Fruit fly (Drosophila melanogaster) whole organism, adult: ENCODE data around the gene Mnr.

ENCODE experiments used
- CG11617 ChIP-seq: fragments of 200-800 bp; sonication (Bioruptor generic); optimal IDR thresholded peaks from 2 replicates; lab custom pipeline; 2017; ENCODE audit warnings: mild to moderate bottlenecking, missing biosample characterization, missing genetic modification reagents, missing genetic modification characterization
- CG12768 ChIP-seq: fragments of 200-800 bp; sonication (Bioruptor generic); optimal IDR thresholded peaks from 2 replicates; lab custom pipeline; 2017; ENCODE audit warnings: missing biosample characterization, missing genetic modification characterization, mild to moderate bottlenecking, moderate library complexity, missing genetic modification reagents
- CG14711 ChIP-seq: fragments of 200-800 bp; sonication (Bioruptor generic); optimal IDR thresholded peaks from 2 replicates; lab custom pipeline; 2018; ENCODE audit warnings: missing biosample characterization, mild to moderate bottlenecking, missing genetic modification characterization, moderate library complexity
- CG1620 ChIP-seq: fragments of 200-800 bp; sonication (Bioruptor generic); optimal IDR thresholded peaks from 2 replicates; lab custom pipeline; 2016; ENCODE audit warnings: missing biosample characterization, missing genetic modification characterization
- CG33017 ChIP-seq: fragments of 200-800 bp; sonication (Bioruptor generic); optimal IDR thresholded peaks from 2 replicates; lab custom pipeline; 2018; ENCODE audit warnings: missing biosample characterization, mild to moderate bottlenecking, missing genetic modification characterization, moderate library complexity
- CG5204 ChIP-seq: fragments of 200-800 bp; sonication (Bioruptor generic); optimal IDR thresholded peaks from 2 replicates; lab custom pipeline; 2016; ENCODE audit warnings: missing biosample characterization, missing genetic modification characterization
- CG7045 ChIP-seq: fragments of 200-800 bp; sonication (Bioruptor generic); optimal IDR thresholded peaks from 2 replicates; lab custom pipeline; 2017; ENCODE audit warnings: missing biosample characterization, mild to moderate bottlenecking, missing genetic modification characterization
- CG7101 ChIP-seq: fragments of 200-800 bp; sonication (Bioruptor generic); optimal IDR thresholded peaks from 2 replicates; lab custom pipeline; 2018; ENCODE audit warnings: missing biosample characterization, mild to moderate bottlenecking, missing genetic modification characterization, moderate library complexity
- Clk ChIP-seq: fragments of 200-800 bp; sonication (Bioruptor generic); optimal IDR thresholded peaks from 2 replicates; lab custom pipeline; 2017; ENCODE audit warnings: missing biosample characterization, missing genetic modification characterization
- Crg-1 ChIP-seq: fragments of 200-800 bp; sonication (Bioruptor generic); optimal IDR thresholded peaks from 2 replicates; lab custom pipeline; 2016; ENCODE audit warnings: missing biosample characterization, missing genetic modification characterization
- Hr96 ChIP-seq: fragments of 200-800 bp; sonication (Bioruptor generic); optimal IDR thresholded peaks from 2 replicates; lab custom pipeline; 2016; ENCODE audit warnings: missing biosample characterization, missing genetic modification characterization
- Mnt ChIP-seq: fragments of 200-800 bp; sonication (Bioruptor generic); optimal IDR thresholded peaks from 2 replicates; lab custom pipeline; 2016; ENCODE audit warnings: missing biosample characterization, mild to moderate bottlenecking, missing genetic modification characterization
- bab1 ChIP-seq: fragments of 200-800 bp; sonication (Bioruptor generic); optimal IDR thresholded peaks from 3 replicates; lab custom pipeline; 2019; ENCODE audit warnings: missing biosample characterization, mild to moderate bottlenecking, missing genetic modification characterization, moderate library complexity
- cic ChIP-seq: fragments of 200-800 bp; sonication (Bioruptor generic); optimal IDR thresholded peaks from 2 replicates; lab custom pipeline; 2017; ENCODE audit warnings: missing biosample characterization, mild to moderate bottlenecking, missing genetic modification characterization, moderate library complexity
- cnc ChIP-seq, 2 experiments: fragments of >200 bp; optimal IDR thresholded peaks; 2 replicates each; lab custom pipeline; 2017
- kay ChIP-seq: fragments of 200-800 bp; sonication (Bioruptor generic); peaks from one replicate; lab custom pipeline; 2016; ENCODE audit warnings: missing biosample characterization, missing genetic modification characterization, borderline replicate concordance
- ovo ChIP-seq: fragments of 200-800 bp; sonication (Bioruptor generic); optimal IDR thresholded peaks from 2 replicates; lab custom pipeline; 2016; ENCODE audit warnings: missing biosample characterization, missing genetic modification characterization
- pad ChIP-seq: fragments of 200-800 bp; sonication (Bioruptor generic); optimal IDR thresholded peaks from 3 replicates; lab custom pipeline; 2017; ENCODE audit warnings: missing biosample characterization, missing genetic modification characterization, mild to moderate bottlenecking, moderate library complexity, missing genetic modification reagents
- tj ChIP-seq: fragments of 200-800 bp; sonication (Bioruptor generic); optimal IDR thresholded peaks from 3 replicates; lab custom pipeline; 2017; ENCODE audit warnings: missing biosample characterization, mild to moderate bottlenecking, missing genetic modification characterization, moderate library complexity
- toe ChIP-seq: fragments of 200-800 bp; sonication (Bioruptor generic); optimal IDR thresholded peaks from 2 replicates; lab custom pipeline; 2016; ENCODE audit warnings: missing biosample characterization, missing genetic modification characterization

Gene Mnr

DNA sequence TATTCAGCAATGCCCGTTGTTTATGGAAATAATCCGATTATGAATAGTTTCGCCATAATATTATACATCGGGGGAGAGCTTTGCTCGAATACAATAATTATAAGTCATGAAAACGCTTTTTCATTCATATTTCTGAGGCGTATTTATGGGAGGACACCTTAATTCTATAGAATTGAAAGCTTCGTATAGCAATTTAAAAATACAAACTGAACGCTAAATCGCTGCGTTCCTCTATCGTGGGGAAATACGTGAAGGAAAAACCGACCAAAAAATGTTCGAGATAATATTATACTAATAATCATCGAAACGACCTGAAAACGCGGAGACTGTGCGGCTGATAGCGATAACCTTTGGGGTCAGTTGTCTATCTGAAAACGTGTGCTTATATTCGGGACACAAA is 4.5 kb downstream of the Mnr start:
- no peak for TF ChIP-seq tj (GFP tag; lab: Kevin White, UChicago)
- TF ChIP-seq cic: peak; percentile 69
- TF ChIP-seq kay (GFP tag; lab: Kevin White, UChicago): no peak

DNA sequence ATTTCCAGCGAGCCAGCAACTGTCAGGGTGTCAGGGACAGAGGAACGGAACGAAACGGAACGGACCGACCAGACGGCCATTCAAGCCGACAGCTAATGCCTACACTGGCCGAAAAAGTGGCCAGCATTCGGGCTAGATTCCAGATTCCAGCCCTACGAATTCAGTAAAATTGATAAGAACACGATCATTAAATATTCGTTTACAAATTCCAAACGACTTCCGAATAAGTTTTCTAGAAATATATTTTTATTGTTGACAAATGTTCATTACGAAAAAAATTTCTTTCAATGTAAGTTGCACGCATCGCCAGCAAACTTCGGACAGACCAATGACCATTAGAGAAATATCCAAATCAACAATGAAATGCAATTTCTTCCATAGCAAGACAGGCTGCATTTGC is 15.6 kb downstream of the Mnr start:
- TF ChIP-seq CG11617 (GFP tag; lab: Kevin White, UChicago) (no peak), tj (GFP tag; lab: Kevin White, UChicago) (no peak), Hr96 (GFP tag; lab: Kevin White, UChicago) (no peak), CG12768 (GFP tag; lab: Kevin White, UChicago) (no peak), Mnt (no peak), ovo (GFP tag; lab: Kevin White, UChicago) (no peak), toe (no peak), CG7045 (GFP tag; lab: Kevin White, UChicago) (no peak), CG33017 (tag; lab: Kevin White, UChicago) (no peak), CG1620 (no peak), Clk (no peak), kay (GFP tag; lab: Kevin White, UChicago) (no peak), CG7101 (tag; lab: Kevin White, UChicago) (no peak)

DNA sequence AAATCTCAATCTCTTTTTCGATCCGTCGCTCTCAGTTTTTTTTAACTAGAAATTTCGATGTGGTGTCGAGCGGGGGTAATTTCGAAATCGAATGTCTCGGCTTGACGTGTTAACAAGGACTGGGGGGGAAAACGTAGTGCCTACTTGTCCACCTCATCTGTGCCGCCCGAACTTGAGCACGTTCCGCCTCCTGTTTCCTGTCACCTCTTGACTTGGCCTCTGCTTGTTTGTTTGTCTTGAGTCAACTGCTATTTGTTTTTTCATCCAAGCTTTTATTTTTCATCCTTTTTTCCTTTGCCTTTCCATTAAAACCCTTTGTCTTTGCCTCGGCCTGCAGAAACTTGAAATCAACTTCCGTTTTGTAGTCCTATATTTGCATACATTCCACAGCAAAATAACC is 29.9 kb downstream of the Mnr start, which contains the start of gene CG1722:
Gene CG1722 (minus strand): TSS at position 101 of the 400 bp plus-strand sequence.
- TF ChIP-seq bab1 (GFP tag; lab: Kevin White, UChicago) (no peak), CG11617 (GFP tag; lab: Kevin White, UChicago) (no peak), ovo (GFP tag; lab: Kevin White, UChicago) (no peak)

DNA sequence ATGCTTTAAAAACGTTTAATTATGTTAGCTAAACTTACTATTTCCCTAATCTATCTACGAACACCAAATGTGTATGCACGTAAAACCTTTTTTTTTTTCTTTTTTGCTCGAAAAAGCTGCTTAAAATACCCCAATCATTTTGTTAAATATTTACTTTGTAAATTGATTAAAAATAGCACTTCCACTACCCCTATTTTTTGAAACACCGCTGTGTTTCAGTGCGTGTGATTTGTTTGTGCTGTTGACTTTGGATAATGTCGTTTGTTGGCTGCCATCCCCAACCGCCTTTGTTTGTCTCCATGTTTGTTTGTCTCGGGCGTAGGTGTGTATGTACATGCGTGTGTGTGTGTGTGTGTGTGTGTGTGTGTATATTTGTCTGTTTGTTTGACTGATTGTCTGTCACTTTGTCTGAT is 39.2 kb downstream of the Mnr start:
- TF ChIP-seq CG7045 (GFP tag; lab: Kevin White, UChicago): no peak

DNA sequence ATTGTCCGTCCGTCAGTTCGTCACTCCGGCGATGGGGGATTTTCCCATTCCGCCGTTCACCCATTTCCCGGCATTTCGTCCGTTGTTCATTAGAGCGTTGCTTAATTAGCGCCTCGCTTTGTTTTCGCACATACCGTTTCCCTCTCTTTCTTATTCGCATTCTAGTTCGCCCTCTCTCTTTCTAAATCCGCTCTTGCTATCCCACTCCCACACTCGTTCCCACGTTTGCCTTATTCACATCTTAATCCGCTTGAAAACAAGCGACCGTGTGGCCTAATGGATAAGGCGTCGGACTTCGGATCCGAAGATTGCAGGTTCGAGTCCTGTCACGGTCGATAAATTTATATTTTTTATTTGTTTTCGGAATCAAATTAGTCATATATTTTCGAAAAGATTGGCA is 49.1 kb downstream of the Mnr start:
- TF ChIP-seq CG33017 (tag; lab: Kevin White, UChicago): no peak
- TF ChIP-seq tj (GFP tag; lab: Kevin White, UChicago): no peak
- no peak for TF ChIP-seq toe
- no peak for TF ChIP-seq kay (GFP tag; lab: Kevin White, UChicago)
- TF ChIP-seq bab1 (GFP tag; lab: Kevin White, UChicago): no peak
- TF ChIP-seq Hr96 (GFP tag; lab: Kevin White, UChicago): no peak
- TF ChIP-seq CG5204 (GFP tag; lab: Kevin White, UChicago): no peak
- no peak for TF ChIP-seq CG12768 (GFP tag; lab: Kevin White, UChicago)
- TF ChIP-seq Crg-1 (GFP tag; lab: Kevin White, UChicago): no peak
- no peak for TF ChIP-seq pad (GFP tag; lab: Kevin White, UChicago)
- TF ChIP-seq CG11617 (GFP tag; lab: Kevin White, UChicago): no peak
- TF ChIP-seq Clk: no peak
- no peak for TF ChIP-seq ovo (GFP tag; lab: Kevin White, UChicago)
- no peak for TF ChIP-seq CG14711
- TF ChIP-seq cnc (optimal IDR thresholded peaks at IDR 0.05; lab: Kevin White, UChicago): no peak
- no peak for TF ChIP-seq CG1620
- no peak for TF ChIP-seq CG7045 (GFP tag; lab: Kevin White, UChicago)
- no peak for TF ChIP-seq Mnt
- TF ChIP-seq cic: no peak
- no peak for TF ChIP-seq CG7101 (tag; lab: Kevin White, UChicago)

DNA sequence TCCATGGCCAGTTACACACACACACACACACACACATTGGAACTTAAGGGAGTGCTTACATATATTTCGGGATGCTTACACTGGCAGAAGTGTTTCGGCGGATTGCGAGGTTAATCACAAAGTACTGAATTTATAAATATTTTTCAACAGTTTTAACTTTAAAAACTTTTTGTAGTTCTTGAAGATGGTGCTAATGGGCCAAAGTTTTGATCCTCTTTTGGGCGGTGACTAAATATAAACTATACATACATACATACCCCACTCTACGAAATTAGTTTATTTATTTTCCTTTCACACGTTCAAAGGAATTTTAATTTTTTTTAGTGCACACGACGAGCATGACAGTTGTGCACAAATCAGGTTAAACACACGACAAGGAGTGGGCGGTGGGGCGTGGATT is 54.6 kb downstream of the Mnr start:
- no peak for TF ChIP-seq bab1 (GFP tag; lab: Kevin White, UChicago)
- no peak for TF ChIP-seq Clk
- TF ChIP-seq CG7045 (GFP tag; lab: Kevin White, UChicago): no peak
- TF ChIP-seq toe: no peak
- no peak for TF ChIP-seq Crg-1 (GFP tag; lab: Kevin White, UChicago)
- no peak for TF ChIP-seq CG14711
- TF ChIP-seq CG5204 (GFP tag; lab: Kevin White, UChicago): no peak
- no peak for TF ChIP-seq pad (GFP tag; lab: Kevin White, UChicago)

DNA sequence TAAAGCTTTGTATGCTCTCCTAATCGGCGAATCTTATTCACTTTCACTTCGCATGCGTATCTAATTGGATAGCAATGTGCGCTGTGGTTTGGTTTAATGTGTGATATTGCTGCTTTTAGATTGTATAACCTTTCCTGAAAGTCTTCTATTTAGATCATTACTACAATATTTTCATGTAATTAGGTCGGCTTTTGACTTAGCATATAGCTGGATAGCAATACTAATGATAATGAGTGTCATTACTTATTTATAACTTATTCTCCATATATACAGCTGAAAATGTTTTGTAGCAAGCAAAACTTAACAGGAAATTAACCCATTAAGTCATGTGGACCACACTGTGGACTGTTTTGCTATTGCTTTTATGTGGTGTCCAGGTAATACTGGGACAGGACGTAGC is 63.4 kb downstream of the Mnr start, which contains the start of gene CG32523:
Gene CG32523 (plus strand): TSS at position 301 of the 400 bp plus-strand sequence.
- TF ChIP-seq CG7101 (tag; lab: Kevin White, UChicago) (no peak), bab1 (GFP tag; lab: Kevin White, UChicago) (no peak), CG7045 (GFP tag; lab: Kevin White, UChicago) (no peak), CG5204 (GFP tag; lab: Kevin White, UChicago) (no peak), cnc (optimal IDR thresholded peaks at IDR 0.05; lab: Kevin White, UChicago) (no peak), CG11617 (GFP tag; lab: Kevin White, UChicago) (no peak), toe (no peak), Hr96 (GFP tag; lab: Kevin White, UChicago) (no peak), pad (GFP tag; lab: Kevin White, UChicago) (no peak), Crg-1 (GFP tag; lab: Kevin White, UChicago) (no peak), Clk (no peak), CG33017 (tag; lab: Kevin White, UChicago) (no peak), kay (GFP tag; lab: Kevin White, UChicago) (no peak), CG14711 (no peak)
